ENCODE assay signal across 3 worm cellular contexts in genomic region chrIV:9641925-9642324, ce11.
TF ChIP-seq lines count a peak whose summit lies in the region.

Gene del-2 (minus strand): TSS chrIV:9642025.

TF ChIP-seq in whole organism, L1 larva, 84 proteins besides CTCF, POLR2A, EP300 and RAD21:
- TF ChIP-seq nhr-47 (tag; optimal IDR thresholded peaks at IDR 0.05; lab: Kevin White, UChicago), result peak; percentile 6
- TF ChIP-seq fkh-8 (tag; optimal IDR thresholded peaks at IDR 0.05; lab: Kevin White, UChicago), result peak; percentile 67
- no peak for TF ChIP-seq nhr-11 (tag; optimal IDR thresholded peaks at IDR 0.05; lab: Kevin White, UChicago)
- TF ChIP-seq zip-4 (GFP tag; optimal IDR thresholded peaks at IDR 0.05; lab: Kevin White, UChicago), result no peak
- no peak for TF ChIP-seq tlp-1 (tag; optimal IDR thresholded peaks at IDR 0.05; lab: Kevin White, UChicago)
- TF ChIP-seq snu-23 (GFP tag; optimal IDR thresholded peaks at IDR 0.05; lab: Kevin White, UChicago), result no peak
- TF ChIP-seq snpc-4 (tag; optimal IDR thresholded peaks at IDR 0.05; lab: Kevin White, UChicago), result no peak
- TF ChIP-seq ceh-63 (GFP tag; optimal IDR thresholded peaks at IDR 0.05; lab: Kevin White, UChicago), result no peak
- no peak for TF ChIP-seq skn-1 (tag; optimal IDR thresholded peaks at IDR 0.05; lab: Kevin White, UChicago)
- no peak for TF ChIP-seq lin-15B (tag; optimal IDR thresholded peaks at IDR 0.05; lab: Kevin White, UChicago)
- TF ChIP-seq nhr-20 (tag; optimal IDR thresholded peaks at IDR 0.05; lab: Kevin White, UChicago), result no peak
- no peak for TF ChIP-seq efl-1 (optimal IDR thresholded peaks at IDR 0.05; lab: Kevin White, UChicago)
- TF ChIP-seq efl-1 (GFP tag; optimal IDR thresholded peaks at IDR 0.05 in 1 of 2; lab: Kevin White, UChicago), result no peak
- no peak for TF ChIP-seq nhr-84 (tag; optimal IDR thresholded peaks at IDR 0.05; lab: Kevin White, UChicago)
- peak; percentile 17 for TF ChIP-seq dsc-1 (tag; optimal IDR thresholded peaks at IDR 0.05; lab: Kevin White, UChicago)
- no peak for TF ChIP-seq sox-4 (tag; optimal IDR thresholded peaks at IDR 0.05; lab: Kevin White, UChicago)

TF ChIP-seq in whole organism, late embryonic, 69 proteins besides CTCF, POLR2A, EP300 and RAD21:
- TF ChIP-seq zip-5 (tag; optimal IDR thresholded peaks at IDR 0.05; lab: Kevin White, UChicago) (no peak), ceh-14 (tag; optimal IDR thresholded peaks at IDR 0.05; lab: Kevin White, UChicago) (peak; percentile 15)

TF ChIP-seq in whole organism, mixed stage, embryonic, 35 proteins besides CTCF, POLR2A, EP300 and RAD21:
- TF ChIP-seq ham-2 (GFP tag; optimal IDR thresholded peaks at IDR 0.05; lab: Kevin White, UChicago), result peak; percentile 26
- TF ChIP-seq ces-1 (GFP tag; optimal IDR thresholded peaks at IDR 0.05; lab: Kevin White, UChicago), result peak; percentile 26
- no peak for TF ChIP-seq ztf-11 (tag; optimal IDR thresholded peaks at IDR 0.05; lab: Kevin White, UChicago)
